Worm (Caenorhabditis elegans): ENCODE results near the gene ZK546.5.

DNA sequence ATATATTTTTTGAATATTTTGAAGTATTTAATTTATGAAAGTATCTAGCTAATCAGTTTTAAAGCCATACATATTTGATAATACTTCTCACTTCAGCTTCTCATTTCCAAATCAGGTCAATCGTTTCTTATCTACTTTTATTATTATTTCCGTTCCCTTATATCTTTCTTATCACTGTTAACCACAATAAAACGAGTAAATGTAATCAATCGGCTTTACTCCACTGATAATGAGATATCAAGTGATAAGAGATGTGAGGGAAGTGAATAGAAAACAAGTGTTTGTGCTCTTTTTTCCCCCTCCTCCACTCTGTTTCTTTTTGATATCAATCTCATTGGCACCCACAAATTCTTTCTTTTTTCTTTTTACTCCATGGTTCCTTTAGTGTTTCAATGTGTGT lies 31.0 kb downstream of the ZK546.5 start:
- TF ChIP-seq tbx-2 (tag; optimal IDR thresholded peaks at IDR 0.05) (no peak), fkh-10 (GFP tag; optimal IDR thresholded peaks at IDR 0.05) (no peak), elt-2 (tag; optimal IDR thresholded peaks at IDR 0.05) (peak; percentile 88), ceh-82 (tag; optimal IDR thresholded peaks at IDR 0.05) (no peak), elt-1 (tag; optimal IDR thresholded peaks at IDR 0.05) (no peak), ceh-16 (tag; optimal IDR thresholded peaks at IDR 0.05) (no peak), ceh-9 (tag; optimal IDR thresholded peaks at IDR 0.05) (no peak), zag-1 (tag; optimal IDR thresholded peaks at IDR 0.05) (no peak), nhr-12 (tag; optimal IDR thresholded peaks at IDR 0.05) (no peak), jun-1 (tag; optimal IDR thresholded peaks at IDR 0.05) (no peak)

Measured in whole organism, L3 larva.